Fruit fly (Drosophila melanogaster) whole organism, embryonic: ENCODE results near the gene Ugt301D1.

Source experiments
- Atf3 ChIP-seq: fragments of 200-800 bp; sonication (Bioruptor generic); optimal IDR thresholded peaks from 3 replicates; lab custom pipeline; 2016; ENCODE audit warnings: missing biosample characterization, missing genetic modification characterization
- Atf6 ChIP-seq: fragments of 200-800 bp; sonication (Bioruptor generic); IDR thresholded peaks from 2 replicates; pipeline ENCODE4 v1.3.6; 2022; ENCODE audit warnings: missing biosample characterization, missing genetic modification characterization
- B-H2 ChIP-seq: fragments of 200-800 bp; sonication (Bioruptor generic); optimal IDR thresholded peaks from 2 replicates; lab custom pipeline; 2018; ENCODE audit warnings: missing biosample characterization, mild to moderate bottlenecking, missing genetic modification characterization
- Blimp-1 ChIP-seq: fragments of 200-800 bp; sonication (Bioruptor generic); optimal IDR thresholded peaks from 3 replicates; lab custom pipeline; 2018; ENCODE audit warnings: missing biosample characterization, missing genetic modification characterization, mild to moderate bottlenecking, moderate library complexity, missing genetic modification reagents
- CG11456 ChIP-seq: fragments of 200-800 bp; sonication (Bioruptor generic); IDR thresholded peaks from 3 replicates; pipeline ENCODE4 v1.3.6; 2022; ENCODE audit warnings: missing biosample characterization, missing genetic modification characterization
- CG11696 ChIP-seq: fragments of 200-800 bp; sonication (Bioruptor generic); IDR thresholded peaks from 2 replicates; pipeline ENCODE4 v1.3.6; 2022; ENCODE audit warnings: missing biosample characterization, missing genetic modification characterization
- CG2875 ChIP-seq: fragments of 200-800 bp; sonication (Bioruptor generic); optimal IDR thresholded peaks from 2 replicates; lab custom pipeline; 2017; ENCODE audit warnings: missing biosample characterization, mild to moderate bottlenecking, missing genetic modification characterization, missing genetic modification reagents
- CG34376 ChIP-seq: fragments of 200-800 bp; sonication (Bioruptor generic); optimal IDR thresholded peaks from 2 replicates; lab custom pipeline; 2018; ENCODE audit warnings: missing biosample characterization, mild to moderate bottlenecking, missing genetic modification characterization
- CG4404 ChIP-seq: fragments of 200-800 bp; sonication (Bioruptor generic); IDR thresholded peaks from 2 replicates; pipeline ENCODE4 v1.3.6; 2022; ENCODE audit warnings: missing biosample characterization, missing genetic modification characterization
- CG6272 ChIP-seq: fragments of 200-800 bp; sonication (Bioruptor generic); IDR thresholded peaks from 2 replicates; pipeline ENCODE4 v1.3.6; 2022; ENCODE audit warnings: missing biosample characterization, missing genetic modification characterization
- CG9797 ChIP-seq: fragments of 200-800 bp; sonication (Bioruptor generic); optimal IDR thresholded peaks from 3 replicates; lab custom pipeline; 2018; ENCODE audit warnings: missing biosample characterization, mild to moderate bottlenecking, missing genetic modification characterization
- Dp ChIP-seq: fragments of 200-800 bp; sonication (Bioruptor generic); optimal IDR thresholded peaks from 2 replicates; lab custom pipeline; 2018; ENCODE audit warnings: missing biosample characterization, mild to moderate bottlenecking, missing genetic modification characterization, moderate library complexity
- Drgx ChIP-seq: fragments of 200-800 bp; sonication (Bioruptor generic); IDR thresholded peaks from 2 replicates; pipeline ENCODE4 v1.3.6; 2022; ENCODE audit warnings: missing biosample characterization, missing genetic modification characterization
- Ets65A ChIP-seq: fragments of 200-800 bp; sonication (Bioruptor generic); peaks from one replicate; lab custom pipeline; 2016; ENCODE audit warnings: missing biosample characterization, missing genetic modification characterization
- Fer3 ChIP-seq: fragments of 200-800 bp; sonication (Bioruptor generic); optimal IDR thresholded peaks from 2 replicates; lab custom pipeline; 2018; ENCODE audit warnings: missing biosample characterization, mild to moderate bottlenecking, missing genetic modification characterization, moderate library complexity
- H2.0 ChIP-seq: fragments of 200-800 bp; sonication (Bioruptor generic); IDR thresholded peaks from 2 replicates; pipeline ENCODE4 v1.3.6; 2022; ENCODE audit warnings: missing biosample characterization, missing genetic modification characterization
- Kr ChIP-seq: fragments of 200-800 bp; sonication (Bioruptor generic); optimal IDR thresholded peaks from 2 replicates; lab custom pipeline; 2017; ENCODE audit warnings: missing biosample characterization, mild to moderate bottlenecking, missing genetic modification characterization
- Mes4 ChIP-seq: fragments of 200-800 bp; sonication (Bioruptor generic); optimal IDR thresholded peaks from 2 replicates; lab custom pipeline; 2016; ENCODE audit warnings: missing biosample characterization, missing genetic modification characterization
- Neu2 ChIP-seq: fragments of 200-800 bp; sonication (Bioruptor generic); optimal IDR thresholded peaks from 3 replicates; lab custom pipeline; 2016; ENCODE audit warnings: missing biosample characterization, missing genetic modification characterization, borderline replicate concordance
- Rx ChIP-seq: fragments of 200-800 bp; sonication (Bioruptor generic); IDR thresholded peaks from 2 replicates; pipeline ENCODE4 v1.3.6; 2022; ENCODE audit warnings: missing biosample characterization, missing genetic modification characterization
- Side ChIP-seq: fragments of 200-800 bp; sonication (Bioruptor generic); optimal IDR thresholded peaks from 2 replicates; lab custom pipeline; 2016; ENCODE audit warnings: missing biosample characterization, missing genetic modification characterization
- TFAM ChIP-seq: fragments of 200-800 bp; sonication (Bioruptor generic); optimal IDR thresholded peaks from 2 replicates; lab custom pipeline; 2017; ENCODE audit warnings: missing biosample characterization, missing genetic modification characterization, inconsistent platforms
- abd-A ChIP-seq: fragments of 200-800 bp; sonication (Bioruptor generic); optimal IDR thresholded peaks from 3 replicates; lab custom pipeline; 2019; ENCODE audit warnings: missing biosample characterization, mild to moderate bottlenecking, missing genetic modification characterization, moderate library complexity
- ap ChIP-seq: fragments of 200-800 bp; sonication (Bioruptor generic); IDR thresholded peaks from 2 replicates; pipeline ENCODE4 v1.3.6; 2022; ENCODE audit warnings: missing biosample characterization, missing genetic modification characterization
- bbx ChIP-seq: fragments of 200-800 bp; sonication (Bioruptor generic); IDR thresholded peaks from 2 replicates; pipeline ENCODE4 v1.3.6; 2022; ENCODE audit warnings: missing biosample characterization, missing genetic modification characterization; ENCODE audit not compliant: partially characterized antibody
- bowl ChIP-seq: fragments of 200-800 bp; sonication (Bioruptor generic); IDR thresholded peaks from 2 replicates; pipeline ENCODE4 v1.3.6; 2022; ENCODE audit warnings: missing biosample characterization, missing genetic modification characterization
- exex ChIP-seq: fragments of 200-800 bp; sonication (Bioruptor generic); optimal IDR thresholded peaks from 4 replicates; lab custom pipeline; 2018; ENCODE audit warnings: missing biosample characterization, mild to moderate bottlenecking, missing genetic modification characterization, moderate library complexity
- fu2 ChIP-seq: fragments of 200-800 bp; sonication (Bioruptor generic); optimal IDR thresholded peaks from 2 replicates; lab custom pipeline; 2016; ENCODE audit warnings: missing biosample characterization, missing genetic modification characterization
- her ChIP-seq: fragments of 200-800 bp; sonication (Bioruptor generic); optimal IDR thresholded peaks from 2 replicates; lab custom pipeline; 2016; ENCODE audit warnings: missing biosample characterization, missing genetic modification characterization
- ind ChIP-seq: fragments of 200-800 bp; sonication (Bioruptor generic); optimal IDR thresholded peaks from 3 replicates; lab custom pipeline; 2016; ENCODE audit warnings: missing biosample characterization, missing genetic modification characterization
- lmd ChIP-seq: fragments of 200-800 bp; sonication (Bioruptor generic); IDR thresholded peaks from 2 replicates; pipeline ENCODE4 v1.3.6; 2022; ENCODE audit warnings: missing biosample characterization, missing genetic modification characterization
- onecut ChIP-seq: fragments of 200-800 bp; sonication (Bioruptor generic); IDR thresholded peaks from 2 replicates; pipeline ENCODE4 v1.3.6; 2022; ENCODE audit warnings: missing biosample characterization, missing genetic modification characterization
- org-1 ChIP-seq: fragments of 200-800 bp; sonication (Bioruptor generic); optimal IDR thresholded peaks from 2 replicates; lab custom pipeline; 2017; ENCODE audit warnings: missing biosample characterization, missing genetic modification characterization
- rib ChIP-seq: fragments of 200-800 bp; sonication (Bioruptor generic); IDR thresholded peaks from 2 replicates; pipeline ENCODE4 v1.3.6; 2022; ENCODE audit warnings: missing biosample characterization, missing genetic modification characterization
- vnd ChIP-seq: fragments of 200-800 bp; sonication (Bioruptor generic); IDR thresholded peaks from 3 replicates; pipeline ENCODE4 v1.3.6; 2022; ENCODE audit warnings: missing biosample characterization, missing genetic modification characterization; ENCODE audit not compliant: partially characterized antibody
- zf30C ChIP-seq: fragments of 200-800 bp; sonication (Bioruptor generic); optimal IDR thresholded peaks from 3 replicates; lab custom pipeline; 2018; ENCODE audit warnings: missing biosample characterization, mild to moderate bottlenecking, missing genetic modification characterization

Ugt301D1 gene

DNA sequence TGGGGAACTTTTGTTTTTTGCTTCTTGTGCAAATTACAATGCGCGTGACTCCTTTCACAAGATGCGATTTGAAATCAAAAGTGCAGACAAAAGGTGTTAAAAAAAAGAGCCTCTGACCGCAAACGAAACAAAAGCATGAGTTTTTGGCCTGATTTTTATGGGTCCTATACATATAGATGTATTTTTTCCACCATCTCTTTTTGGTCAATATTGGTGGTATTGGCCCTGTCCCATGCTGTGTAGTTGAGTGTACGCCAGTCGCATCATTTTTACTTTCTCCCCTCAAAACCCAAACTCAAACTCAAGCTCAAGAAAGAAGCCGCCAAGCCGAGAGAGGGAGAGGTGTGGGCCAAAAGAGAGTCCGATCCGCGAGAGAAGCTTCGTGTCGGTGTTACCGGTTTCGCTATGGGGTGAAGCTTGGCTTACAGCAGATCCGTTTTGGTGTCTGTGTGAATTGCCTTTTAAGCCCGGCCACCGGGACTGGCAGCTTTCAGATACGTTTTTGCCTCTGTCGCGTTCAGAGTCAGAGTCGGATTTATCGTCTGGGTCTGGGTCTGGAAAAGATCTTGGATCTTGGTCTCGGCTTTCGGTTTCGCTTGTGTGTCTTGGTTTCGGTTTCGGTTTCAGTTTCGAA lies 7.8 kb downstream of the Ugt301D1 start, which contains the start of gene CG10211 (continued):
- peak; percentile 98 for TF ChIP-seq Blimp-1

DNA sequence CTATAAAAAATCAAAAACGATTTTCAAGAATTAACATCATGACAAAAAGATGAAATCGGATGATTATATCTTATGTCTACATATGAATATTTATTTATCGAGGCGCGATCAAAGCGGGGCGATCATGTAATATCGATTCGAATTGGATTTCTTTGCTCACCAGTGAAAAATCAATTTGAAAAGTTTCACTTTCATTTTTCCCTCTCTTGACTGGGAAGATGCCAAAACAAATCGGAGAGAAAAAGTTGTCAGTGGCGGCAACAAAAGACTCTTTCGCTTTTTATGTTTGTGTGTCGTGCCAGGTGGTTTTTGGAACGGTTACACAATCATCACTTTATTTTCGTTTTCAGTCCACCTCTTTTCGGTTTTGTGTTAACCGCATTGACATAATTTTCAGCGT lies 9.5 kb downstream of the Ugt301D1 start:
- no peak for TF ChIP-seq CG11696 (GFP tag; lab: Robert Waterston, UW)
- no peak for TF ChIP-seq her (GFP tag; lab: Kevin White, UChicago)
- TF ChIP-seq Mes4 = no peak
- TF ChIP-seq Side (GFP tag; lab: Kevin White, UChicago) = no peak
- peak; percentile 37; the same call in 1 of the 2 replicates for TF ChIP-seq onecut
- no peak for TF ChIP-seq H2.0 (GFP tag; lab: Robert Waterston, UW)
- no peak for TF ChIP-seq Dp (GFP tag; lab: Kevin White, UChicago)
- no peak for TF ChIP-seq CG34376 (GFP tag; lab: Kevin White, UChicago)
- TF ChIP-seq ind (GFP tag; lab: Kevin White, UChicago) = no peak
- TF ChIP-seq fu2 (GFP tag; lab: Kevin White, UChicago) = no peak
- peak; percentile 97 for TF ChIP-seq Blimp-1
- no peak for TF ChIP-seq zf30C (GFP tag; lab: Kevin White, UChicago)
- TF ChIP-seq Neu2 (GFP tag; lab: Kevin White, UChicago) = no peak
- peak; percentile 12 for TF ChIP-seq abd-A (tag; lab: Kevin White, UChicago)

DNA sequence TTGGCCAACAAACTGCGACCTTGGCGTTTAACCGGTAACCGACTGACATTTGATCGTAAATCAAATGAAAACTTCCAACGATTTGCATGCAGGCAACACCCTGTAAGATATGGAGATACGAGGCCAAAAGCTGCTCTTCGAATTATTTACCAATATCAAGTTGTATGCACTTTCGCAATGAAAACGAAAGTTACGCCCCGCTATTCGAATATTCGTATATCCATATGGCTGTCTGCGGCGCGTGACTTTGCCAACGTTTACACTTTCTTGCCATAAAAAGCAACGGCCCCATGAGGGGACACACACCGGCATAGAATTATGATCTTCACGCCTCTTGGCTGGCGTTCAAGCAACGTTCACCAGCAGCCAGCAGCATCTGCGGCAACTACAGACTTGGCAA lies 12.9 kb downstream of the Ugt301D1 start:
- no peak for TF ChIP-seq Rx (GFP tag; lab: Robert Waterston, UW)
- TF ChIP-seq CG6272 (GFP tag; lab: Robert Waterston, UW) = no peak
- 0 out of 3 replicates have a peak, but pooled peaks have one; percentile 3 for TF ChIP-seq CG11456 (GFP tag; lab: Robert Waterston, UW)
- TF ChIP-seq Side (GFP tag; lab: Kevin White, UChicago) = no peak
- peak; percentile 64 for TF ChIP-seq Blimp-1

DNA sequence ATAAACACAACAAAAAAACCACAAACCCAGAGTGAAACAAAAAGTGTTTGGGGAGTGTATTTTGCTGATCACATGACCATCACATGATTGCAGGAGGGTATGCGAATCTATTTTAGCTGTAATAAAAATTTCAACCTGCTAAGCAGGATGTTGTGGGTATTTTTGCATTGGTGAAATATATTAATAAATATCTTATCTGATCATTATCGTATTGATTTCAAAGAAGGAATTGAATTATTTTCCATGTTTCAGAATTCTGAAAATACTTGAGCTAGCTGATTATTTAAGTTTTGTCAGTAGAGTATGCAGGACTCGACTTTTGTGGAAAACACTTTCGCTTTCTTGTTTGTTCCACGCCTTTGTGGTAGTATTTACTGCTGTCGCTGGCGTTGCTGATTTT lies 13.6 kb downstream of the Ugt301D1 start:
- TF ChIP-seq Atf6 (GFP tag; lab: Robert Waterston, UW) (no peak), B-H2 (GFP tag; lab: Kevin White, UChicago) (no peak), Fer3 (tag; lab: Kevin White, UChicago) (no peak), Blimp-1 (peak; percentile 2), TFAM (GFP tag; lab: Kevin White, UChicago) (no peak), Drgx (peak; percentile 50), Ets65A (GFP tag; lab: Kevin White, UChicago) (peak; percentile 15), CG2875 (no peak), vnd (GFP tag; lab: Robert Waterston, UW) (no peak), Atf3 (no peak), Kr (GFP tag; lab: Kevin White, UChicago) (no peak), bowl (GFP tag; lab: Robert Waterston, UW) (no peak), bbx (no peak), ap (GFP tag; lab: Robert Waterston, UW) (no peak), CG9797 (GFP tag; lab: Kevin White, UChicago) (no peak), lmd (GFP tag; lab: Robert Waterston, UW) (no peak), rib (GFP tag; lab: Robert Waterston, UW) (no peak), CG4404 (GFP tag; lab: Robert Waterston, UW) (no peak), exex (tag; lab: Kevin White, UChicago) (no peak), org-1 (GFP tag; lab: Kevin White, UChicago) (no peak)
